Worm (Caenorhabditis elegans): ENCODE measurements around the gene sru-26.

The sru-26 gene

DNA sequence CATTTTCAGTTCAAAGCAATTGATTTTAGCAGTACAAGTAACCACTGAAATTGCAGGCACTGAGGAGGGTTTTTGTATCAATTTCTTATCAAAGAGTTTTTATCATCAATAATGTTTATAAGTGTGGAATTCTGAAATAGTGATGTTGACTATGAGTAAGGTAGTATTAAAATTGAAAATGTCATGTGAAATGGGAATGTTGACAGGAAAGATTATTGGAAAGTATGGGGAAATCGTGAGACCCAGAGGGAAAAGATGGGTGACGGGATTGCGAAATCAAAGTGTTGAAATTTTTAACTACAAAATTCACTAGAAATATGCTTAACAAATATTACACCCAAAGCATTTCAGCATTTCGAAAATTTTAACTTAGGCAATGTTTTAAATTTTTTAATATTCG, 39.9 kb downstream of the sru-26 start, which contains the start of gene F53B2.8 (continued):
- TF ChIP-seq tbx-2 (tag; optimal IDR thresholded peaks at IDR 0.05) (no peak), ets-5 (GFP tag; IDR thresholded peaks at IDR 0.05) (no peak), nhr-76 (tag; optimal IDR thresholded peaks at IDR 0.05) (no peak), nhr-90 (tag; optimal IDR thresholded peaks at IDR 0.05; ENCODE audit: poor library complexity) (peak; percentile 7), ztf-11 (tag; optimal IDR thresholded peaks at IDR 0.05) (no peak), lin-13 (GFP tag; optimal IDR thresholded peaks at IDR 0.05) (no peak), C04F5.9 (tag; optimal IDR thresholded peaks at IDR 0.05) (no peak), zag-1 (tag; optimal IDR thresholded peaks at IDR 0.05) (no peak), ama-1 (optimal IDR thresholded peaks at IDR 0.05) (no peak), skn-1 (tag; optimal IDR thresholded peaks at IDR 0.05) (peak; percentile 63), dpl-1 (GFP tag; optimal IDR thresholded peaks at IDR 0.05) (peak in 2 of 3 experiments; percentile 13 to 21), nhr-84 (tag; optimal IDR thresholded peaks at IDR 0.05) (no peak), isw-1 (GFP tag; IDR thresholded peaks at IDR 0.05) (0 out of 2 replicates have a peak, but pooled peaks have one; percentile 3), nhr-28 (tag; optimal IDR thresholded peaks at IDR 0.05) (no peak), lir-3 (tag; optimal IDR thresholded peaks at IDR 0.05; ENCODE audit: poor library complexity) (no peak), nhr-20 (tag; optimal IDR thresholded peaks at IDR 0.05) (peak; percentile 59), fos-1 (tag; optimal IDR thresholded peaks at IDR 0.05) (no peak), ceh-82 (tag; optimal IDR thresholded peaks at IDR 0.05) (peak in 2 of 3 experiments; percentile 13 to 46), unc-86 (tag; optimal IDR thresholded peaks at IDR 0.05) (no peak), efl-1 (optimal IDR thresholded peaks at IDR 0.05) (peak in 1 of 2 experiments; percentile 38), efl-1 (GFP tag; optimal IDR thresholded peaks at IDR 0.05 in 1 of 2) (peak; percentile 28 to 94), ztf-4 (tag; optimal IDR thresholded peaks at IDR 0.05) (no peak), aha-1 (tag; optimal IDR thresholded peaks at IDR 0.05) (no peak), zip-4 (GFP tag; optimal IDR thresholded peaks at IDR 0.05) (peak; percentile 86), grh-1 (GFP tag; IDR thresholded peaks at IDR 0.05) (no peak), egl-27 (tag; optimal IDR thresholded peaks at IDR 0.05) (no peak), fkh-4 (tag; optimal IDR thresholded peaks at IDR 0.05; ENCODE audit: borderline replicate concordance) (no peak), sptf-1 (tag; optimal IDR thresholded peaks at IDR 0.05) (no peak), unc-30 (tag; optimal IDR thresholded peaks at IDR 0.05) (no peak), irx-1 (tag; optimal IDR thresholded peaks at IDR 0.05) (no peak), F16B12.6 (tag; optimal IDR thresholded peaks at IDR 0.05) (no peak), ceh-63 (GFP tag; optimal IDR thresholded peaks at IDR 0.05) (no peak), unc-130 (tag; optimal IDR thresholded peaks at IDR 0.05) (no peak), fkh-8 (tag; optimal IDR thresholded peaks at IDR 0.05) (no peak), unc-62 (GFP tag; optimal IDR thresholded peaks at IDR 0.05) (no peak), efl-3 (GFP tag; optimal IDR thresholded peaks at IDR 0.05) (no peak), nhr-47 (tag; optimal IDR thresholded peaks at IDR 0.05) (no peak), lin-35 (GFP tag; optimal IDR thresholded peaks at IDR 0.05) (peak in 1 of 2 experiments; percentile 59), xbp-1 (tag; optimal IDR thresholded peaks at IDR 0.05) (no peak), nhr-77 (tag; optimal IDR thresholded peaks at IDR 0.05) (no peak), nhr-12 (tag; optimal IDR thresholded peaks at IDR 0.05) (no peak), ceh-90 (tag; optimal IDR thresholded peaks at IDR 0.05) (no peak), nhr-11 (tag; optimal IDR thresholded peaks at IDR 0.05) (no peak), pqm-1 (tag; optimal IDR thresholded peaks at IDR 0.05) (peak; percentile 33), fkh-10 (GFP tag; optimal IDR thresholded peaks at IDR 0.05) (no peak), mep-1 (tag; optimal IDR thresholded peaks at IDR 0.05) (no peak), sup-37 (GFP tag; optimal IDR thresholded peaks at IDR 0.05) (no peak), ces-1 (GFP tag; optimal IDR thresholded peaks at IDR 0.05) (no peak), lin-15B (tag; optimal IDR thresholded peaks at IDR 0.05) (no peak), alr-1 (tag; optimal IDR thresholded peaks at IDR 0.05; ENCODE audit: borderline replicate concordance) (no peak), ceh-88 (GFP tag; IDR thresholded peaks at IDR 0.05) (no peak), hlh-17 (GFP tag; optimal IDR thresholded peaks at IDR 0.05; ENCODE audit: borderline replicate concordance) (no peak), aly-2 (tag; optimal IDR thresholded peaks at IDR 0.05) (no peak), Y116A8C.19 (tag; optimal IDR thresholded peaks at IDR 0.05; ENCODE audit: borderline replicate concordance) (no peak), jun-1 (tag; optimal IDR thresholded peaks at IDR 0.05) (no peak)

Measured in whole organism, L1 larva.